Fruit fly (Drosophila melanogaster) S2 (cell line): Measurements from ENCODE around the gene Jhbp3.

ENCODE experiments used
- CG8478 ChIP-seq: fragments of >200 bp; optimal IDR thresholded peaks from 2 replicates; lab custom pipeline; 2018
- CTCF ChIP-seq, 2 experiments: fragments of >200 bp; optimal IDR thresholded peaks; 2 replicates each; lab custom pipeline; 2018

- TF ChIP-seq CTCF (optimal IDR thresholded peaks at IDR 0.05; lab: Kevin White, UChicago): no peak
- no peak for TF ChIP-seq CG8478 (lab: Kevin White, UChicago)
Measured at dm6 chr3R:4904844-4905243, 50.2 kb downstream of the Jhbp3 start.
